Fruit fly (Drosophila melanogaster) whole organism, embryonic: ENCODE results near the gene CARPB.

Experiments used
- CG2120 ChIP-seq: fragments of 200-800 bp; sonication (Bioruptor generic); optimal IDR thresholded peaks from 3 replicates; lab custom pipeline; 2016; ENCODE audit warnings: missing biosample characterization, missing genetic modification characterization
- CG3281 ChIP-seq: fragments of 200-800 bp; sonication (Bioruptor generic); optimal IDR thresholded peaks from 3 replicates; lab custom pipeline; 2017; ENCODE audit warnings: missing biosample characterization, mild to moderate bottlenecking, missing genetic modification characterization
- CG43689 ChIP-seq: fragments of 200-800 bp; sonication (Bioruptor generic); IDR thresholded peaks from 2 replicates; pipeline ENCODE4 v1.3.6; 2022; ENCODE audit warnings: missing biosample characterization, missing genetic modification characterization
- CG9727 ChIP-seq: fragments of 200-800 bp; sonication (Bioruptor generic); optimal IDR thresholded peaks from 3 replicates; lab custom pipeline; 2017; ENCODE audit warnings: missing biosample characterization, mild to moderate bottlenecking, missing genetic modification characterization
- Optix ChIP-seq: fragments of 200-800 bp; sonication (Bioruptor generic); IDR thresholded peaks from 3 replicates; pipeline ENCODE4 v1.3.6; 2022; ENCODE audit warnings: missing biosample characterization, missing genetic modification characterization

- TF ChIP-seq CG2120 (GFP tag; lab: Kevin White, UChicago) (no peak), CG9727 (no peak), CG43689 (GFP tag; lab: Robert Waterston, UW) (no peak), CG3281 (GFP tag; lab: Kevin White, UChicago) (no peak), Optix (GFP tag; lab: Robert Waterston, UW) (no peak)
These were observed 44.5 kb upstream of the CARPB start for dm6 chrX:9738551-9738950.
